Fruit fly (Drosophila melanogaster): ENCODE results near the gene Prx6a.

The Prx6a gene

dm6 chr2L:2830341-2830800 is 47.7 kb downstream of the Prx6a start (continued):
- peak; percentile 68 for TF ChIP-seq corto (GFP tag; optimal IDR thresholded peaks at IDR 0.05)
- peak; percentile 88 for TF ChIP-seq CG11695 (GFP tag; IDR thresholded peaks at IDR 0.05)
- no peak for TF ChIP-seq zen2 (GFP tag; IDR thresholded peaks at IDR 0.05; ENCODE audit: partially characterized antibody)
- TF ChIP-seq HLH4C (GFP tag; IDR thresholded peaks at IDR 0.05; ENCODE audit: partially characterized antibody): no peak
- peak; percentile 42; the same call in 1 of the 2 replicates for TF ChIP-seq ranshi (GFP tag; IDR thresholded peaks at IDR 0.05)
- TF ChIP-seq Dip3 (GFP tag; optimal IDR thresholded peaks at IDR 0.05): peak; percentile 21
- no peak for TF ChIP-seq prd (optimal IDR thresholded peaks at IDR 0.05)
- TF ChIP-seq prd (GFP tag; IDR thresholded peaks at IDR 0.05): peak; percentile 82
- peak; percentile 60 for TF ChIP-seq YL-1 (GFP tag; optimal IDR thresholded peaks at IDR 0.05)
- peak; percentile 91 for TF ChIP-seq CG15601 (tag; optimal IDR thresholded peaks at IDR 0.05)
- peak; percentile 46 for TF ChIP-seq CG1647 (GFP tag; optimal IDR thresholded peaks at IDR 0.05)
- peak; percentile 57 for TF ChIP-seq CG4707 (GFP tag; optimal IDR thresholded peaks at IDR 0.05)
- TF ChIP-seq CG12299 (tag; optimal IDR thresholded peaks at IDR 0.05): peak; percentile 61
- peak; percentile 33 for TF ChIP-seq CG3995 (GFP tag; optimal IDR thresholded peaks at IDR 0.05)
- TF ChIP-seq unpg (GFP tag; optimal IDR thresholded peaks at IDR 0.05): peak; percentile 88
- no peak for TF ChIP-seq cg (GFP tag; optimal IDR thresholded peaks at IDR 0.05)
- peak; percentile 79 for TF ChIP-seq Atf6 (GFP tag; IDR thresholded peaks at IDR 0.05)
- peak; percentile 93 for TF ChIP-seq CG30403 (GFP tag; optimal IDR thresholded peaks at IDR 0.05)
- TF ChIP-seq CG13287 (GFP tag; IDR thresholded peaks at IDR 0.05; ENCODE audit: partially characterized antibody): no peak
- TF ChIP-seq CG2202 (tag; optimal IDR thresholded peaks at IDR 0.05): peak; percentile 81
- TF ChIP-seq maf-S (GFP tag; optimal IDR thresholded peaks at IDR 0.05): peak; percentile 41
- TF ChIP-seq CG10147 (GFP tag; optimal IDR thresholded peaks at IDR 0.05): peak; percentile 93
- TF ChIP-seq knrl (GFP tag; IDR thresholded peaks at IDR 0.05; ENCODE audit: partially characterized antibody): no peak
- TF ChIP-seq Dp (GFP tag; optimal IDR thresholded peaks at IDR 0.05): no peak
- peak; percentile 46; the same call in 1 of the 2 replicates for TF ChIP-seq chm (GFP tag; IDR thresholded peaks at IDR 0.05)
- TF ChIP-seq ATbp (GFP tag; optimal IDR thresholded peaks at IDR 0.05): peak; percentile 87
- TF ChIP-seq dan (GFP tag; IDR thresholded peaks at IDR 0.05): no peak
- TF ChIP-seq bsh (GFP tag; optimal IDR thresholded peaks at IDR 0.05): peak; percentile 85 to 93
- peak; percentile 55 for TF ChIP-seq E2f2 (GFP tag; IDR thresholded peaks at IDR 0.05)
- TF ChIP-seq caup (GFP tag; optimal IDR thresholded peaks at IDR 0.05; ENCODE audit: severe bottlenecking): peak; percentile 88
- TF ChIP-seq sug (tag; optimal IDR thresholded peaks at IDR 0.05): peak; percentile 79
- peak; percentile 74 for TF ChIP-seq HLH3B (GFP tag; IDR thresholded peaks at IDR 0.05)
- no peak for TF ChIP-seq hkb (optimal IDR thresholded peaks at IDR 0.05)
- TF ChIP-seq hkb (GFP tag; IDR thresholded peaks at IDR 0.05): peak; percentile 86
- TF ChIP-seq CG7271 (tag; optimal IDR thresholded peaks at IDR 0.05): no peak
- no peak for TF ChIP-seq pan (optimal IDR thresholded peaks at IDR 0.05)
- TF ChIP-seq pan (GFP tag; optimal IDR thresholded peaks at IDR 0.05 in 1 of 2, IDR thresholded peaks at IDR 0.05 in 1 of 2): peak in 1 of 2 experiments; percentile 62
- TF ChIP-seq CG5180 (GFP tag; optimal IDR thresholded peaks at IDR 0.05): peak; percentile 77
- TF ChIP-seq CG5245 (GFP tag; optimal IDR thresholded peaks at IDR 0.05): peak; percentile 73
- TF ChIP-seq gcm2 (GFP tag; optimal IDR thresholded peaks at IDR 0.05): peak; percentile 72
- TF ChIP-seq disco-r (GFP tag; optimal IDR thresholded peaks at IDR 0.05): peak; percentile 40
- peak; percentile 84 for TF ChIP-seq nau (GFP tag; optimal IDR thresholded peaks at IDR 0.05)
- TF ChIP-seq wor (GFP tag; IDR thresholded peaks at IDR 0.05): peak; percentile 79
- no peak for TF ChIP-seq unc-4 (GFP tag; IDR thresholded peaks at IDR 0.05; ENCODE audit: partially characterized antibody)
- TF ChIP-seq Kr (GFP tag; optimal IDR thresholded peaks at IDR 0.05): peak; percentile 49
- no peak for TF ChIP-seq bbx (GFP tag; IDR thresholded peaks at IDR 0.05; ENCODE audit: partially characterized antibody)
- TF ChIP-seq lola (GFP tag; optimal IDR thresholded peaks at IDR 0.05): peak in 1 of 3 experiments; percentile 97
- TF ChIP-seq seq (GFP tag; IDR thresholded peaks at IDR 0.05): peak; percentile 78
- peak; percentile 38 for TF ChIP-seq Bdp1 (GFP tag; optimal IDR thresholded peaks at IDR 0.05)
- peak; percentile 65 to 74 for TF ChIP-seq Pdp1 (GFP tag; optimal IDR thresholded peaks at IDR 0.05)
